Worm (Caenorhabditis elegans) whole organism, L3 larva: ENCODE results near the gene srw-87.

Experiments
- ceh-28 ChIP-seq: fragments of 150-350 bp; optimal IDR thresholded peaks from 2 replicates; lab custom pipeline; 2014; ENCODE audit warnings: missing biosample characterization, missing genetic modification reagents, missing genetic modification characterization
- eor-1 ChIP-seq, 2 experiments: fragments of 150-350 bp; optimal IDR thresholded peaks; 2 replicates each; lab custom pipeline; 2014 to 2018; ENCODE audit warnings: missing biosample characterization in 2 of 2, missing genetic modification characterization in 2 of 2
- nhr-11 ChIP-seq: fragments of 150-350 bp; optimal IDR thresholded peaks from 2 replicates; lab custom pipeline; 2014; ENCODE audit warnings: missing biosample characterization, missing genetic modification characterization
- ztf-11 ChIP-seq: fragments of 150-350 bp; optimal IDR thresholded peaks from 2 replicates; lab custom pipeline; 2014; ENCODE audit warnings: missing biosample characterization, missing genetic modification characterization

DNA sequence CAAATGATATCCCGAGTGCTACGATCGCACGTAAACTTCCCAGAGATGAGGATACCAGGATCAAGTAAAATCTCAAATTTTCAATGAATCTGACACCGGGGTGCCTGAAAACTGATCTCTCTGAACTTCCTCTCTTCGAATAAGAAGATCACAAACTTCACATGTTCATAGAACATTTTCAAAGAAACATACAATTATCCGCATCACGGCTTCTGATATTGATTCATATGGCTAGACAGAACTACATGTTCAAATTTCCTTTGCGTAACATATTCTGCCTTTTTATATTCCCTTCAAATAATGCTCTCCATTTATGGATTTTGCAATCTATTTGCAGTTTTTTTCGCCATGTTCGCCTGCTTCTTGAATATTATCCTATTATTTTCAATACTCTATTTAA is 39.4 kb upstream of the srw-87 start, which contains the start of gene srbc-83:
- TF ChIP-seq ceh-28 (tag; lab: Kevin White, UChicago), result no peak
- no peak for TF ChIP-seq eor-1 (tag; optimal IDR thresholded peaks at IDR 0.05; lab: Kevin White, UChicago)
- TF ChIP-seq nhr-11 (tag; lab: Kevin White, UChicago), result no peak
- no peak for TF ChIP-seq ztf-11 (tag; lab: Kevin White, UChicago)
